Worm (Caenorhabditis elegans) whole organism, L4 larva: ENCODE data around the gene coa-1.

Experiments
- F49E8.2 ChIP-seq: sonication (generic microtip); optimal IDR thresholded peaks from 2 replicates; lab custom pipeline; 2016; ENCODE audit warnings: missing compliant biosample characterization, mild to moderate bottlenecking, missing genetic modification characterization, borderline replicate concordance
- egl-43 ChIP-seq: fragments of 200-800 bp; sonication (Bioruptor generic); IDR thresholded peaks from 2 replicates; pipeline ENCODE4 v1.3.6; 2022; ENCODE audit warnings: missing genetic modification reagents, missing genetic modification characterization, missing compliant biosample characterization
- hif-1 ChIP-seq, 2 experiments: sonication (generic microtip); optimal IDR thresholded peaks; 2 replicates each; lab custom pipeline; 2016 to 2017; ENCODE audit warnings: missing compliant biosample characterization in 2 of 2, missing genetic modification characterization in 2 of 2, missing genetic modification reagents in 2 of 2, missing genotype in 2 of 2, mild to moderate bottlenecking in 1 of 2
- nhr-237 ChIP-seq: sonication (generic microtip); optimal IDR thresholded peaks from 2 replicates; lab custom pipeline; 2017; ENCODE audit warnings: missing biosample characterization, missing genetic modification characterization
- nhr-77 ChIP-seq: fragments of 150-350 bp; optimal IDR thresholded peaks from 2 replicates; lab custom pipeline; 2014; ENCODE audit warnings: missing biosample characterization, missing genetic modification characterization
- pha-4 ChIP-seq, 2 experiments: fragments of 150-350 bp in 1 of 2; fragments of 200-800 bp in 1 of 2; sonication (Bioruptor generic) in 1 of 2; IDR thresholded peaks in 1 of 2; optimal IDR thresholded peaks in 1 of 2; 2 replicates each; pipeline versions ENCODE4 v1.3.6 to Lab custom; 2014 to 2022; ENCODE audit warnings: missing genetic modification characterization in 2 of 2, missing genetic modification reagents in 2 of 2, missing biosample characterization in 1 of 2, missing compliant biosample characterization in 1 of 2
- skn-1 ChIP-seq: fragments of 150-350 bp; optimal IDR thresholded peaks from 2 replicates; lab custom pipeline; 2014; ENCODE audit warnings: missing biosample characterization, missing genetic modification characterization
- snpc-4 ChIP-seq: fragments of 150-350 bp; optimal IDR thresholded peaks from 2 replicates; lab custom pipeline; 2014; ENCODE audit warnings: missing biosample characterization, missing genetic modification characterization
- tra-1 ChIP-seq: fragments of 200-800 bp; sonication (Bioruptor generic); IDR thresholded peaks from 2 replicates; pipeline ENCODE4 v1.3.6; 2022; ENCODE audit warnings: missing genetic modification reagents, missing genetic modification characterization, missing compliant biosample characterization

ce11 chrIV:247494-247893, 42.4 kb downstream of the coa-1 start:
- TF ChIP-seq nhr-237 (tag; lab: Kevin White, UChicago), result no peak
- TF ChIP-seq hif-1 (tag; optimal IDR thresholded peaks at IDR 0.05; lab: Kevin White, UChicago), result no peak
- no peak for TF ChIP-seq nhr-77 (tag; lab: Kevin White, UChicago)
- no peak for TF ChIP-seq skn-1 (tag; lab: Kevin White, UChicago)
- 0 out of 2 replicates have a peak, but pooled peaks have one; percentile 47 for TF ChIP-seq tra-1 (GFP tag; lab: Robert Waterston, UW)
- no peak for TF ChIP-seq egl-43 (GFP tag; lab: Robert Waterston, UW)
- no peak for TF ChIP-seq snpc-4 (tag; lab: Kevin White, UChicago)
- no peak for TF ChIP-seq F49E8.2 (tag; lab: Kevin White, UChicago)
- TF ChIP-seq pha-4 (GFP tag; IDR thresholded peaks at IDR 0.05; lab: Robert Waterston, UW), result no peak
- no peak for TF ChIP-seq pha-4 (tag; optimal IDR thresholded peaks at IDR 0.05; lab: Kevin White, UChicago)
